Fruit fly (Drosophila melanogaster) S2 (cell line): ENCODE results near the gene Nep1.

Source experiments
- CG8478 ChIP-seq: fragments of >200 bp; optimal IDR thresholded peaks from 2 replicates; lab custom pipeline; 2018
- CTCF ChIP-seq, 2 experiments: fragments of >200 bp; optimal IDR thresholded peaks; 2 replicates each; lab custom pipeline; 2018

- TF ChIP-seq CG8478 = no peak
- TF ChIP-seq CTCF (optimal IDR thresholded peaks at IDR 0.05; lab: Kevin White, UChicago) = peak; percentile 94 to 96
Measured at dm6 chrX:6109872-6110271, 18.9 kb downstream of the Nep1 start.
